Worm (Caenorhabditis elegans): Measurements from ENCODE around the gene nspb-9.

ce11 chrII:14598367-14598766 lies 17.7 kb downstream of the nspb-9 start:
- TF ChIP-seq mep-1 (tag; optimal IDR thresholded peaks at IDR 0.05) (no peak), drap-1 (GFP tag; optimal IDR thresholded peaks at IDR 0.05) (no peak), nhr-12 (tag; optimal IDR thresholded peaks at IDR 0.05) (no peak)
